Fruit fly (Drosophila melanogaster) Kc167 (cell line): Measurements from ENCODE around the gene CG16964.
"Not testable (repeated sequence)": the region's sequence is repeated elsewhere in the genome, so short reads cannot be mapped to it uniquely, and the experiment has no call there.

Source experiments
- h ChIP-seq: fragments of >200 bp; optimal IDR thresholded peaks from 3 replicates; lab custom pipeline; 2018; ENCODE audit warnings: missing external identifiers
- psq ChIP-seq: fragments of >200 bp; optimal IDR thresholded peaks from 2 replicates; lab custom pipeline; 2017; ENCODE audit warnings: missing external identifiers
- ttk ChIP-seq: sonication (Bioruptor generic); optimal IDR thresholded peaks from 2 replicates; lab custom pipeline; 2017; ENCODE audit warnings: missing external identifiers

- TF ChIP-seq ttk (lab: Kevin White, UChicago); h (lab: Kevin White, UChicago); psq: not testable (repeated sequence)
Measured at dm6 chr2L:11992602-11993001, 44.9 kb downstream of the CG16964 start, which contains the start of gene Ada1-2.
